Fruit fly (Drosophila melanogaster): ENCODE results near the gene Phyhd1.

Gene Phyhd1

DNA sequence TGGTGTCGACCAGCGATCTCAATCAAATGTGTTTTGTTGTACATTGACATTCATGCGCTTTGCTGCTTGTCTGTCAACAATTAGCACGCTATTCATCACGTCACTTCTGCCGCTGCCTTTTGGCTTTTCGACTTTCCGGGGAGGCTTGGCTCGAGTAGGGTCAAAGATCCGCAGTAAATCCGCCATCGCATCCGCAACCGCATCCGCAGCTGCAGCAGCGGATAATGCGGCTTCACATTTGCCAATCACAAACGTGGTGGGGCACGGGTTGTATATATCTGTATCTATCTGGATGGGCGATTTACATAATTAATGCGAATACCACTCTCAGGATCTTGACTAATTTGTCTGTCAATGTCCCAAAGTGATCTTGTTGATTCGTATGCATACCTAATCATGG, 33.6 kb downstream of the Phyhd1 start:
- no peak for TF ChIP-seq Hr83 (GFP tag; optimal IDR thresholded peaks at IDR 0.05; ENCODE audit: poor library complexity, severe bottlenecking)
- TF ChIP-seq ey (GFP tag; optimal IDR thresholded peaks at IDR 0.05): no peak
- TF ChIP-seq h (GFP tag; optimal IDR thresholded peaks at IDR 0.05): no peak
- TF ChIP-seq Rel (GFP tag; optimal IDR thresholded peaks at IDR 0.05): no peak
- TF ChIP-seq Rel (tag; optimal IDR thresholded peaks at IDR 0.05): no peak
- no peak for TF ChIP-seq CG32264 (GFP tag; optimal IDR thresholded peaks at IDR 0.05)
- TF ChIP-seq jim (GFP tag; optimal IDR thresholded peaks at IDR 0.05): no peak
- TF ChIP-seq HLH106 (tag; optimal IDR thresholded peaks at IDR 0.05): no peak
- no peak for TF ChIP-seq Hr78 (GFP tag; optimal IDR thresholded peaks at IDR 0.05)
- no peak for TF ChIP-seq brk (GFP tag; optimal IDR thresholded peaks at IDR 0.05)
- no peak for TF ChIP-seq sv (GFP tag; optimal IDR thresholded peaks at IDR 0.05)
- TF ChIP-seq foxo (GFP tag; optimal IDR thresholded peaks at IDR 0.05): no peak
- TF ChIP-seq rgr (GFP tag; optimal IDR thresholded peaks at IDR 0.05): no peak
- TF ChIP-seq CG9705 (GFP tag; optimal IDR thresholded peaks at IDR 0.05): no peak

DNA sequence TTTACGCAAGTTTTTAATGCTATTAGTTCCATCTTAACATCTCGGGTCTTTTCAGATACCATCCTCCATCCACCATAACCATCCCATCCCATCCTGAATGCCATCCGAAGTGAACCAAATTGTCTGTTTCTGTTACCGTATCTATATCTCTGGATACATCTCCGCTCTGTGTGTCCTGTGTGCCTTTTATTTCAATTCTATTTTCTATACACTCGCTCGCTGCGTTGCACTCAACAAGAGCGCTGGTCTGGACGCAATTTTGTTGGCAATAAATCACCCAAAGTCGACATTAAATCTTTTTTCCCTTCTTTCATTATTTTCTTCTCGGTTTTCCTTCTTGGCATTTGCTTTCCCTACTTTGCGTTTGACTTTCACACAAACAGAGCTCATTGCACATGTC, 35.2 kb downstream of the Phyhd1 start:
- TF ChIP-seq Vsx2 (GFP tag; optimal IDR thresholded peaks at IDR 0.05; ENCODE audit: partially characterized antibody) (no peak), tai (GFP tag; optimal IDR thresholded peaks at IDR 0.05) (no peak), brk (GFP tag; optimal IDR thresholded peaks at IDR 0.05) (no peak), woc (GFP tag; optimal IDR thresholded peaks at IDR 0.05) (no peak)

DNA sequence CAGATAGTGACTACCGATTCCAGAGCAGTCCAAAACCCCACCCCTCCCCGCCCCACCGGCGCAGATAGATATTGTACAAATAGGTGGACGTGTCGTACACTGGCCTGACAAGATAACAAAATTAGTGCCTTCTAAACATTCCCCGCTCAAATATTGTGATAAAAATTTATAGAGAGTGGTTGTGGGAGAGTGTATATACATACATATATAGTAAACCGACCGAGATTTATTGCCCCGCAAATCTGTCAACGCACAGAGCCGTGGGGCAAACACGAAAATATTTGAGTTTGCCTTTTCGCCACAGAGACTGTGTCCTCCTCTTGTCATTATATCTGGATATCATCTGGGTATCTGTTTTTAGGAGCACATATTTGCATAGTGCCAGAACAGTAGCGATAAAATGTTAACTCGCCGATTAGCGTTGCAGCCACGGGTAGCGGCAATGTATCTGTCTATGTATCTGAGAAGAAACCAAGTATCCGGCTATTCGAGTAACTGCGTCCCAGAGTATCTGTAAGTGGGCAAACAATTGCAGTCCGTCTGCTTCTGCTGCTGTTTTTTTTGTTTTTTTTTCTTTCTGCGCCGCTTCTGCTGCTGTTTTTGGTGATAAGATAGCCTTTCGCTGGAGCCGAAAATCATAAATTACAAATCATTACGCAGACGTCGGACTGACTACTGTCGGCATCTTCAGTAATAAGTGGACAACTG, 37.5 kb downstream of the Phyhd1 start:
- TF ChIP-seq br (GFP tag; optimal IDR thresholded peaks at IDR 0.05) (peak; percentile 9), Hr83 (GFP tag; optimal IDR thresholded peaks at IDR 0.05; ENCODE audit: poor library complexity, severe bottlenecking) (peak; percentile 13), h (GFP tag; optimal IDR thresholded peaks at IDR 0.05) (peak; percentile 10), pan (optimal IDR thresholded peaks at IDR 0.05) (no peak), foxo (GFP tag; optimal IDR thresholded peaks at IDR 0.05) (peak in 1 of 2 experiments; percentile 21), rgr (GFP tag; optimal IDR thresholded peaks at IDR 0.05) (peak; percentile 36), Sp1 (GFP tag; optimal IDR thresholded peaks at IDR 0.05) (peak; percentile 37), fru (GFP tag; optimal IDR thresholded peaks at IDR 0.05) (no peak), psq (GFP tag; optimal IDR thresholded peaks at IDR 0.05) (peak; percentile 2), HLH106 (tag; optimal IDR thresholded peaks at IDR 0.05) (peak; percentile 7)

DNA sequence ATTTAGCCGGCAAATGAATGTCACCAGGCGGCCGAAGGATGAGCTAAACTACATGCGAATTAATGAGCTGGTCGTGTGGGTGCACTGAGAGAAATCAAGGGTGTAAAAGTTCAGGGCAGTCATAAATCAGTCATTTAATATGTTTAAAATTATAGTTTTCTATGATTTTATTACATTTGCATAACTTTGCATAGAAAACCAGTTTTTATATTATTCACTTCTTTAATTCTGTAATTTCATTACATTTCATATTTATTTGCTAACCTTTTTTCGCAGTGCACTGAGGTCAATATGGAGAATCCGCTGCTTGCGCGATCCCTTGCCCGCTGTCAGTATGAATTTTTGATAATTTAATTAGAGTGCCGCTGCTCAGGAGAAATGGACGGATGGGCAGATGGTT, 39.4 kb downstream of the Phyhd1 start:
- no peak for TF ChIP-seq Dif (GFP tag; optimal IDR thresholded peaks at IDR 0.05; ENCODE audit: partially characterized antibody)
- no peak for TF ChIP-seq Hr78 (GFP tag; optimal IDR thresholded peaks at IDR 0.05)
- TF ChIP-seq brk (GFP tag; optimal IDR thresholded peaks at IDR 0.05): no peak
- no peak for TF ChIP-seq Vsx2 (GFP tag; optimal IDR thresholded peaks at IDR 0.05; ENCODE audit: partially characterized antibody)
- TF ChIP-seq Jra (GFP tag; optimal IDR thresholded peaks at IDR 0.05): no peak
- no peak for TF ChIP-seq CrebA (GFP tag; optimal IDR thresholded peaks at IDR 0.05; ENCODE audit: borderline replicate concordance)
- TF ChIP-seq OdsH (GFP tag; optimal IDR thresholded peaks at IDR 0.05): peak; percentile 22
- TF ChIP-seq dl (GFP tag; optimal IDR thresholded peaks at IDR 0.05; ENCODE audit: insufficient read depth in 1 of 2, partially characterized antibody in 2 of 2): no peak
- TF ChIP-seq GATAd (GFP tag; optimal IDR thresholded peaks at IDR 0.05): no peak
- TF ChIP-seq ey (GFP tag; optimal IDR thresholded peaks at IDR 0.05): peak; percentile 23
- peak; percentile 9 for TF ChIP-seq Hnf4 (GFP tag; optimal IDR thresholded peaks at IDR 0.05)
- no peak for TF ChIP-seq pan (optimal IDR thresholded peaks at IDR 0.05)
- no peak for TF ChIP-seq dsf (GFP tag; optimal IDR thresholded peaks at IDR 0.05; ENCODE audit: borderline replicate concordance)
- TF ChIP-seq dmrt93B (GFP tag; optimal IDR thresholded peaks at IDR 0.05): no peak
- TF ChIP-seq Rel (GFP tag; optimal IDR thresholded peaks at IDR 0.05): no peak
- TF ChIP-seq Rel (tag; optimal IDR thresholded peaks at IDR 0.05): no peak
- TF ChIP-seq foxo (GFP tag; optimal IDR thresholded peaks at IDR 0.05): peak in 1 of 2 experiments; percentile 41
- TF ChIP-seq rgr (GFP tag; optimal IDR thresholded peaks at IDR 0.05): peak; percentile 24
- no peak for TF ChIP-seq tai (GFP tag; optimal IDR thresholded peaks at IDR 0.05)
- TF ChIP-seq lola (GFP tag; optimal IDR thresholded peaks at IDR 0.05): no peak
- TF ChIP-seq h (GFP tag; optimal IDR thresholded peaks at IDR 0.05): peak; percentile 35
- TF ChIP-seq Sp1 (GFP tag; optimal IDR thresholded peaks at IDR 0.05): peak; percentile 5
- TF ChIP-seq N (GFP tag; optimal IDR thresholded peaks at IDR 0.05): no peak
- no peak for TF ChIP-seq HLH106 (tag; optimal IDR thresholded peaks at IDR 0.05)
- no peak for TF ChIP-seq woc (GFP tag; optimal IDR thresholded peaks at IDR 0.05)
- no peak for TF ChIP-seq psq (GFP tag; optimal IDR thresholded peaks at IDR 0.05)
- TF ChIP-seq usp (GFP tag; optimal IDR thresholded peaks at IDR 0.05): no peak
- no peak for TF ChIP-seq Mio (GFP tag; optimal IDR thresholded peaks at IDR 0.05)
- TF ChIP-seq CG9705 (GFP tag; optimal IDR thresholded peaks at IDR 0.05): no peak
- peak; percentile 58 for TF ChIP-seq sv (GFP tag; optimal IDR thresholded peaks at IDR 0.05)
- peak; percentile 19 for TF ChIP-seq fru (GFP tag; optimal IDR thresholded peaks at IDR 0.05)
